Fruit fly (Drosophila melanogaster): ENCODE measurements around the gene Patr-1.

Gene Patr-1

dm6 chr3R:17048867-17049266, 5.5 kb downstream of the Patr-1 start:
- no peak for TF ChIP-seq HLH106 (tag; optimal IDR thresholded peaks at IDR 0.05)
- no peak for TF ChIP-seq h (GFP tag; optimal IDR thresholded peaks at IDR 0.05)
- no peak for TF ChIP-seq psq (GFP tag; optimal IDR thresholded peaks at IDR 0.05)
- no peak for TF ChIP-seq Myc (optimal IDR thresholded peaks at IDR 0.05)
- TF ChIP-seq foxo (GFP tag; optimal IDR thresholded peaks at IDR 0.05) = peak in 1 of 2 experiments; percentile 4
- TF ChIP-seq Hr78 (GFP tag; optimal IDR thresholded peaks at IDR 0.05) = no peak
- TF ChIP-seq rgr (GFP tag; optimal IDR thresholded peaks at IDR 0.05) = peak; percentile 18

dm6 chr3R:17052465-17053149, 9.2 kb downstream of the Patr-1 start:
- no peak for TF ChIP-seq dsf (GFP tag; optimal IDR thresholded peaks at IDR 0.05; ENCODE audit: borderline replicate concordance)
- peak; percentile 59 for TF ChIP-seq Hnf4 (GFP tag; optimal IDR thresholded peaks at IDR 0.05)
- peak; percentile 59 for TF ChIP-seq sage (GFP tag; optimal IDR thresholded peaks at IDR 0.05)
- TF ChIP-seq woc (GFP tag; optimal IDR thresholded peaks at IDR 0.05) = peak; percentile 78
- TF ChIP-seq GATAd (GFP tag; optimal IDR thresholded peaks at IDR 0.05) = no peak
- peak; percentile 80 for TF ChIP-seq Sp1 (GFP tag; optimal IDR thresholded peaks at IDR 0.05)
- peak; percentile 62 for TF ChIP-seq psq (GFP tag; optimal IDR thresholded peaks at IDR 0.05)
- TF ChIP-seq br (GFP tag; optimal IDR thresholded peaks at IDR 0.05) = peak; percentile 71
- no peak for TF ChIP-seq Hr83 (GFP tag; optimal IDR thresholded peaks at IDR 0.05; ENCODE audit: poor library complexity, severe bottlenecking)
- no peak for TF ChIP-seq Dfd (GFP tag; optimal IDR thresholded peaks at IDR 0.05)
- TF ChIP-seq fru (GFP tag; optimal IDR thresholded peaks at IDR 0.05) = peak; percentile 71
- peak; percentile 34 for TF ChIP-seq tai (GFP tag; optimal IDR thresholded peaks at IDR 0.05)
- no peak for TF ChIP-seq lola (GFP tag; optimal IDR thresholded peaks at IDR 0.05)
- peak; percentile 69 for TF ChIP-seq brk (GFP tag; optimal IDR thresholded peaks at IDR 0.05)
- TF ChIP-seq usp (GFP tag; optimal IDR thresholded peaks at IDR 0.05) = no peak
- TF ChIP-seq ey (GFP tag; optimal IDR thresholded peaks at IDR 0.05) = peak; percentile 72
- peak; percentile 34 for TF ChIP-seq Rel (GFP tag; optimal IDR thresholded peaks at IDR 0.05)
- TF ChIP-seq Rel (tag; optimal IDR thresholded peaks at IDR 0.05) = peak; percentile 39
- peak; percentile 79 for TF ChIP-seq OdsH (GFP tag; optimal IDR thresholded peaks at IDR 0.05)
- no peak for TF ChIP-seq pan (optimal IDR thresholded peaks at IDR 0.05)
- peak; percentile 33 for TF ChIP-seq sv (GFP tag; optimal IDR thresholded peaks at IDR 0.05)
- TF ChIP-seq HLH106 (tag; optimal IDR thresholded peaks at IDR 0.05) = peak; percentile 88
- TF ChIP-seq CG9705 (GFP tag; optimal IDR thresholded peaks at IDR 0.05) = peak; percentile 74
- TF ChIP-seq Vsx2 (GFP tag; optimal IDR thresholded peaks at IDR 0.05; ENCODE audit: partially characterized antibody) = no peak
- no peak for TF ChIP-seq Dif (GFP tag; optimal IDR thresholded peaks at IDR 0.05; ENCODE audit: partially characterized antibody)
- TF ChIP-seq foxo (GFP tag; optimal IDR thresholded peaks at IDR 0.05) = peak in 1 of 2 experiments; percentile 63
- TF ChIP-seq dmrt93B (GFP tag; optimal IDR thresholded peaks at IDR 0.05) = peak; percentile 61
- peak; percentile 84 for TF ChIP-seq h (GFP tag; optimal IDR thresholded peaks at IDR 0.05)
- peak; percentile 66 for TF ChIP-seq rgr (GFP tag; optimal IDR thresholded peaks at IDR 0.05)
- TF ChIP-seq CG32264 (GFP tag; optimal IDR thresholded peaks at IDR 0.05) = peak; percentile 46
- TF ChIP-seq N (GFP tag; optimal IDR thresholded peaks at IDR 0.05) = no peak

dm6 chr3R:17053415-17054177, 10.2 kb downstream of the Patr-1 start, which contains the start of gene Dad:
TSS of gene Dad (plus strand) at chr3R:17054007.
- no peak for TF ChIP-seq psq (GFP tag; optimal IDR thresholded peaks at IDR 0.05)
- TF ChIP-seq Dif (GFP tag; optimal IDR thresholded peaks at IDR 0.05; ENCODE audit: partially characterized antibody) = peak; percentile 66
- TF ChIP-seq h (GFP tag; optimal IDR thresholded peaks at IDR 0.05) = peak; percentile 83
- peak; percentile 75 for TF ChIP-seq br (GFP tag; optimal IDR thresholded peaks at IDR 0.05)
- peak; percentile 49 for TF ChIP-seq sage (GFP tag; optimal IDR thresholded peaks at IDR 0.05)
- TF ChIP-seq CG9705 (GFP tag; optimal IDR thresholded peaks at IDR 0.05) = no peak
- TF ChIP-seq Hnf4 (GFP tag; optimal IDR thresholded peaks at IDR 0.05) = peak; percentile 48
- no peak for TF ChIP-seq pan (optimal IDR thresholded peaks at IDR 0.05)
- TF ChIP-seq fru (GFP tag; optimal IDR thresholded peaks at IDR 0.05) = peak; percentile 69
- TF ChIP-seq sv (GFP tag; optimal IDR thresholded peaks at IDR 0.05) = no peak
- no peak for TF ChIP-seq Abd-B (GFP tag; optimal IDR thresholded peaks at IDR 0.05)
- no peak for TF ChIP-seq Dfd (GFP tag; optimal IDR thresholded peaks at IDR 0.05)
- TF ChIP-seq woc (GFP tag; optimal IDR thresholded peaks at IDR 0.05) = no peak
- TF ChIP-seq dl (GFP tag; optimal IDR thresholded peaks at IDR 0.05; ENCODE audit: insufficient read depth in 1 of 2, partially characterized antibody in 2 of 2) = peak; percentile 53 to 70
- peak; percentile 49 for TF ChIP-seq ey (GFP tag; optimal IDR thresholded peaks at IDR 0.05)
- peak; percentile 10 for TF ChIP-seq Rel (GFP tag; optimal IDR thresholded peaks at IDR 0.05)
- TF ChIP-seq Rel (tag; optimal IDR thresholded peaks at IDR 0.05) = peak; percentile 8
- TF ChIP-seq CrebA (GFP tag; optimal IDR thresholded peaks at IDR 0.05; ENCODE audit: borderline replicate concordance) = peak; percentile 8
- TF ChIP-seq OdsH (GFP tag; optimal IDR thresholded peaks at IDR 0.05) = peak; percentile 49
- no peak for TF ChIP-seq GATAd (GFP tag; optimal IDR thresholded peaks at IDR 0.05)
- TF ChIP-seq rgr (GFP tag; optimal IDR thresholded peaks at IDR 0.05) = peak; percentile 78
- TF ChIP-seq HLH106 (tag; optimal IDR thresholded peaks at IDR 0.05) = peak; percentile 55
- TF ChIP-seq Myc (optimal IDR thresholded peaks at IDR 0.05) = no peak
- TF ChIP-seq usp (GFP tag; optimal IDR thresholded peaks at IDR 0.05) = no peak
- peak in 1 of 2 experiments; percentile 71 for TF ChIP-seq foxo (GFP tag; optimal IDR thresholded peaks at IDR 0.05)
- TF ChIP-seq Hr78 (GFP tag; optimal IDR thresholded peaks at IDR 0.05) = no peak
- peak; percentile 64 for TF ChIP-seq brk (GFP tag; optimal IDR thresholded peaks at IDR 0.05)
- TF ChIP-seq Hr83 (GFP tag; optimal IDR thresholded peaks at IDR 0.05; ENCODE audit: poor library complexity, severe bottlenecking) = peak; percentile 51
- TF ChIP-seq CG32264 (GFP tag; optimal IDR thresholded peaks at IDR 0.05) = peak; percentile 1
- TF ChIP-seq tai (GFP tag; optimal IDR thresholded peaks at IDR 0.05) = peak; percentile 55
- TF ChIP-seq Vsx2 (GFP tag; optimal IDR thresholded peaks at IDR 0.05; ENCODE audit: partially characterized antibody) = peak; percentile 20
- peak; percentile 34 for TF ChIP-seq Sp1 (GFP tag; optimal IDR thresholded peaks at IDR 0.05)

Data from whole organism, wandering third instar larva.